Fruit fly (Drosophila melanogaster): ENCODE measurements around the gene SNF4Agamma.

SNF4Agamma gene

dm6 chr3R:21096532-21097143 is 43.9 kb upstream of the SNF4Agamma start (continued):
- TF ChIP-seq CG9139 (GFP tag; optimal IDR thresholded peaks at IDR 0.05), result no peak
- TF ChIP-seq Ets21C (GFP tag; optimal IDR thresholded peaks at IDR 0.05), result no peak

- TF ChIP-seq Hr38 (GFP tag; optimal IDR thresholded peaks at IDR 0.05), result no peak
Measured at dm6 chr3R:21097160-21097559, 43.4 kb upstream of the SNF4Agamma start.

- TF ChIP-seq CG7368 (GFP tag; optimal IDR thresholded peaks at IDR 0.05) (peak; percentile 71), Sox14 (GFP tag; optimal IDR thresholded peaks at IDR 0.05) (peak; percentile 88), esn (GFP tag; optimal IDR thresholded peaks at IDR 0.05) (peak; percentile 90), CG11902 (GFP tag; optimal IDR thresholded peaks at IDR 0.05) (peak; percentile 66), svp (GFP tag) (peak; percentile 92), Eip78C (GFP tag) (peak; percentile 88), Eip75B (GFP tag; optimal IDR thresholded peaks at IDR 0.05) (no peak), CG6808 (GFP tag; optimal IDR thresholded peaks at IDR 0.05) (peak; percentile 78), CG6792 (GFP tag; optimal IDR thresholded peaks at IDR 0.05) (peak; percentile 50), CG10669 (GFP tag; optimal IDR thresholded peaks at IDR 0.05) (peak; percentile 70), topi (GFP tag; optimal IDR thresholded peaks at IDR 0.05) (peak; percentile 89), Hr39 (GFP tag; optimal IDR thresholded peaks at IDR 0.05) (peak; percentile 82), CG31627 (GFP tag; optimal IDR thresholded peaks at IDR 0.05) (peak; percentile 82), CG32006 (GFP tag; optimal IDR thresholded peaks at IDR 0.05) (peak; percentile 84), fd59A (GFP tag; optimal IDR thresholded peaks at IDR 0.05) (peak; percentile 24), CG15336 (GFP tag; IDR thresholded peaks at IDR 0.05) (peak; percentile 73), CG8119 (GFP tag; IDR thresholded peaks at IDR 0.05) (peak; percentile 84), CG11762 (GFP tag; optimal IDR thresholded peaks at IDR 0.05; ENCODE audit: insufficient read depth) (no peak), cyc (GFP tag; optimal IDR thresholded peaks at IDR 0.05) (peak; percentile 77), Ets96B (tag; optimal IDR thresholded peaks at IDR 0.05) (peak; percentile 82), CG3032 (tag; optimal IDR thresholded peaks at IDR 0.05) (peak; percentile 87), OdsH (GFP tag; optimal IDR thresholded peaks at IDR 0.05) (peak; percentile 72), spab (GFP tag; optimal IDR thresholded peaks at IDR 0.05) (no peak), Gug (GFP tag; IDR thresholded peaks at IDR 0.05) (peak; percentile 85), CG11294 (GFP tag; IDR thresholded peaks at IDR 0.05) (peak; percentile 58; the same call in 1 of the 2 replicates), acj6 (GFP tag; optimal IDR thresholded peaks at IDR 0.05) (peak; percentile 68), Hr38 (GFP tag; optimal IDR thresholded peaks at IDR 0.05) (no peak), Sox15 (GFP tag; optimal IDR thresholded peaks at IDR 0.05) (peak; percentile 30), ss (GFP tag; optimal IDR thresholded peaks at IDR 0.05) (peak in 1 of 2 experiments; percentile 71), Met (GFP tag; optimal IDR thresholded peaks at IDR 0.05) (no peak), eg (GFP tag; IDR thresholded peaks at IDR 0.05) (peak; percentile 88), CG10631 (GFP tag; optimal IDR thresholded peaks at IDR 0.05) (peak; percentile 86), net (GFP tag; optimal IDR thresholded peaks at IDR 0.05) (peak; percentile 37), CG6163 (GFP tag; IDR thresholded peaks at IDR 0.05) (peak; percentile 93), achi (GFP tag; optimal IDR thresholded peaks at IDR 0.05) (no peak), CG6854 (GFP tag; optimal IDR thresholded peaks at IDR 0.05) (peak; percentile 34), CG1621 (tag; optimal IDR thresholded peaks at IDR 0.05) (peak; percentile 55), fkh (GFP tag; optimal IDR thresholded peaks at IDR 0.05) (peak; percentile 95), Eip93F (GFP tag; optimal IDR thresholded peaks at IDR 0.05) (no peak), CG4318 (GFP tag; optimal IDR thresholded peaks at IDR 0.05) (no peak), Sox102F (GFP tag; optimal IDR thresholded peaks at IDR 0.05) (no peak), dsx (GFP tag; optimal IDR thresholded peaks at IDR 0.05; ENCODE audit: poor library complexity, severe bottlenecking) (peak; percentile 69), CG8319 (GFP tag; optimal IDR thresholded peaks at IDR 0.05) (peak; percentile 53), dac (GFP tag; optimal IDR thresholded peaks at IDR 0.05) (peak; percentile 62), CG16779 (tag; optimal IDR thresholded peaks at IDR 0.05) (peak; percentile 58)
Measured at dm6 chr3R:21097631-21098117, 42.9 kb upstream of the SNF4Agamma start, which contains the start of gene RhoGAP93B. TSS of gene RhoGAP93B (minus strand) at chr3R:21097827.
